Worm (Caenorhabditis elegans) whole organism, late embryonic: ENCODE data around the gene F17E9.5.

ENCODE experiments used
- C08G9.2 ChIP-seq: sonication (generic microtip); optimal IDR thresholded peaks from 2 replicates; lab custom pipeline; 2016; ENCODE audit warnings: mild to moderate bottlenecking, missing genetic modification characterization, moderate library complexity, missing compliant biosample characterization
- C38D4.7 ChIP-seq: fragments of 200-800 bp; sonication (Bioruptor generic); optimal IDR thresholded peaks from 2 replicates; lab custom pipeline; 2018; ENCODE audit warnings: mild to moderate bottlenecking, missing genetic modification characterization, moderate library complexity, missing compliant biosample characterization
- F13H6.1 ChIP-seq: sonication (generic microtip); optimal IDR thresholded peaks from 2 replicates; lab custom pipeline; 2016; ENCODE audit warnings: missing genetic modification characterization, missing compliant biosample characterization
- K09A11.1 ChIP-seq: sonication (generic microtip); optimal IDR thresholded peaks from 2 replicates; lab custom pipeline; 2017; ENCODE audit warnings: antibody characterized with exemption, mild to moderate bottlenecking, missing genetic modification characterization, missing compliant biosample characterization; ENCODE audit not compliant: insufficient read depth
- T23F11.4 ChIP-seq: fragments of 200-800 bp; sonication (Bioruptor generic); optimal IDR thresholded peaks from 2 replicates; lab custom pipeline; 2018; ENCODE audit warnings: mild to moderate bottlenecking, missing genetic modification characterization, missing compliant biosample characterization
- ahr-1 ChIP-seq: sonication (generic microtip); optimal IDR thresholded peaks from 2 replicates; lab custom pipeline; 2016; ENCODE audit warnings: missing genetic modification characterization, missing compliant biosample characterization
- ceh-18 ChIP-seq: sonication (generic microtip); optimal IDR thresholded peaks from 2 replicates; lab custom pipeline; 2016; ENCODE audit warnings: missing genetic modification characterization, missing compliant biosample characterization
- ceh-2 ChIP-seq: sonication (generic microtip); optimal IDR thresholded peaks from 2 replicates; lab custom pipeline; 2016; ENCODE audit warnings: missing genotype, missing genetic modification characterization, missing compliant biosample characterization
- ceh-31 ChIP-seq: sonication (generic microtip); optimal IDR thresholded peaks from 2 replicates; lab custom pipeline; 2016; ENCODE audit warnings: missing genetic modification characterization, missing compliant biosample characterization
- ceh-45 ChIP-seq: fragments of 200-800 bp; sonication (Bioruptor generic); IDR thresholded peaks from 2 replicates; pipeline ENCODE4 v1.3.6; 2022; ENCODE audit warnings: missing genetic modification reagents, missing genetic modification characterization, missing compliant biosample characterization
- ceh-9 ChIP-seq: sonication (generic microtip); optimal IDR thresholded peaks from 2 replicates; lab custom pipeline; 2016; ENCODE audit warnings: mild to moderate bottlenecking, missing genetic modification characterization, inconsistent platforms, missing compliant biosample characterization
- che-1 ChIP-seq: sonication (generic microtip); optimal IDR thresholded peaks from 2 replicates; lab custom pipeline; 2016; ENCODE audit warnings: mild to moderate bottlenecking, missing genetic modification characterization, missing compliant biosample characterization
- dmd-4 ChIP-seq: sonication (generic microtip); optimal IDR thresholded peaks from 2 replicates; lab custom pipeline; 2016; ENCODE audit warnings: borderline replicate concordance, missing genetic modification characterization, missing compliant biosample characterization
- elt-2 ChIP-seq: sonication (generic microtip); optimal IDR thresholded peaks from 2 replicates; lab custom pipeline; 2016; ENCODE audit warnings: missing genetic modification reagents, missing genetic modification characterization, missing compliant biosample characterization
- fkh-10 ChIP-seq: fragments of 150-350 bp; optimal IDR thresholded peaks from 2 replicates; lab custom pipeline; 2014; ENCODE audit warnings: missing biosample characterization, missing genetic modification reagents, missing genetic modification characterization
- fkh-6 ChIP-seq: sonication (generic microtip); optimal IDR thresholded peaks from 2 replicates; lab custom pipeline; 2016; ENCODE audit warnings: missing genetic modification characterization, missing compliant biosample characterization
- gmeb-2 ChIP-seq: sonication (generic microtip); optimal IDR thresholded peaks from 2 replicates; lab custom pipeline; 2016; ENCODE audit warnings: missing genetic modification characterization, inconsistent platforms, missing compliant biosample characterization
- hlh-15 ChIP-seq: sonication (generic microtip); optimal IDR thresholded peaks from 2 replicates; lab custom pipeline; 2016; ENCODE audit warnings: missing genetic modification characterization, missing compliant biosample characterization
- hlh-6 ChIP-seq: sonication (generic microtip); optimal IDR thresholded peaks from 2 replicates; lab custom pipeline; 2016; ENCODE audit warnings: missing genotype, missing genetic modification characterization, missing compliant biosample characterization
- lim-6 ChIP-seq: sonication (generic microtip); optimal IDR thresholded peaks from 2 replicates; lab custom pipeline; 2016; ENCODE audit warnings: missing genetic modification characterization, missing compliant biosample characterization
- odd-2 ChIP-seq: sonication (generic microtip); optimal IDR thresholded peaks from 2 replicates; lab custom pipeline; 2017; ENCODE audit warnings: antibody characterized with exemption, mild to moderate bottlenecking, missing genetic modification characterization, missing compliant biosample characterization
- pag-3 ChIP-seq: sonication (generic microtip); optimal IDR thresholded peaks from 2 replicates; lab custom pipeline; 2016; ENCODE audit warnings: missing compliant biosample characterization, missing genetic modification characterization, borderline replicate concordance
- pat-9 ChIP-seq: fragments of 200-800 bp; sonication (Bioruptor generic); optimal IDR thresholded peaks from 2 replicates; lab custom pipeline; 2018; ENCODE audit warnings: mild to moderate bottlenecking, missing genetic modification characterization, moderate library complexity, missing compliant biosample characterization
- pha-2 ChIP-seq: sonication (generic microtip); optimal IDR thresholded peaks from 2 replicates; lab custom pipeline; 2017; ENCODE audit warnings: mild to moderate bottlenecking, missing genetic modification characterization, missing compliant biosample characterization
- pha-4 ChIP-seq: fragments of 150-350 bp; optimal IDR thresholded peaks from 2 replicates; lab custom pipeline; 2018; ENCODE audit warnings: missing biosample characterization, missing genetic modification reagents, missing genetic modification characterization
- pros-1 ChIP-seq: fragments of 150-350 bp; optimal IDR thresholded peaks from 2 replicates; lab custom pipeline; 2014; ENCODE audit warnings: missing biosample characterization, missing genetic modification reagents, missing genetic modification characterization
- sox-2 ChIP-seq: fragments of 200-800 bp; sonication (Bioruptor generic); IDR thresholded peaks from 2 replicates; pipeline ENCODE4 v1.3.6; 2022; ENCODE audit warnings: missing genetic modification reagents, missing genetic modification characterization, missing compliant biosample characterization
- syd-9 ChIP-seq: sonication (generic microtip); optimal IDR thresholded peaks from 2 replicates; lab custom pipeline; 2016; ENCODE audit warnings: mild to moderate bottlenecking, missing genetic modification characterization, moderate library complexity, missing compliant biosample characterization
- tbx-7 ChIP-seq: sonication (generic microtip); optimal IDR thresholded peaks from 2 replicates; lab custom pipeline; 2016; ENCODE audit warnings: missing genotype, missing genetic modification characterization, missing compliant biosample characterization
- unc-86 ChIP-seq: sonication (generic microtip); optimal IDR thresholded peaks from 2 replicates; lab custom pipeline; 2016; ENCODE audit warnings: missing genetic modification characterization, missing compliant biosample characterization
- ztf-16 ChIP-seq: sonication (generic microtip); optimal IDR thresholded peaks from 2 replicates; lab custom pipeline; 2017; ENCODE audit warnings: missing genetic modification characterization, missing compliant biosample characterization

Gene F17E9.5

DNA sequence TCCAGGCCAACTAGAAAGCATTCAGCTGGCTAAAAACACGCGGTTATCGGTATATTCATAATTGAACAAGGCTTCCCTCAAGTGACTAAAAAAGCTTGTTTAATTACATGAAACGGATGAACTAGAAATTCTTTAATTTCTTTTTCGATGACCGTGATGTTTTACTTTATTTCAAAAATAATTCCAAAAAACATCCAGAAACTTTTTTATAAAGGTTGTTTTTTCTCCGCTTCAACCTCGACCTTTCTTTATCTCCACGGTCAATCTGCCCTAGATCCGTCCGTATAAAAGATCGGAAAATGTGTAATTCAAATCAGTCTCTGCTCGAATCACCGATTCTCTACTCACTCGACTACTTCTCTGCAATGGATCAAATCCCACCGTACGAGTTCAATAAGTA, at the start of gene F17E9.5:
Gene F17E9.5, plus strand, starts transcription at position 301 of the 400 bp plus-strand sequence.
- TF ChIP-seq pha-2, result no peak

DNA sequence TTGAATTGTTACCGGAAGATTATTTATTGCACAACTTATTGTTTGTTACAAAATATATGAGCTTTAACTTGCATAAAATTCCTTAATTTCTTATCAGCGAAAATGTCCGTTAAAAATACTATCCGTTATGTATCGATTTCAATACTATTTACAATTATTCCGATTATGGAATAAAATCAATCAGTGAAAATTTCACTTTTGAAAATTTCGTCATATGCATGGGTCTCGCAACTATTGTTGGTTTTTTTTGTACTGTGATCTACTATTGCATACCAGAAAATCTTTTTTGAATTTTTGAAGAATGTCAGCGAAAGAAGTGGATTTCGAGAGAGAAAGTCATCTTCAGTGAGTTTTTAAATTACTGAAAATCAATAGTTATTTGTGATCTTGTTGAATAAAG, 48.4 kb upstream of the F17E9.5 start, which contains the start of gene nprl-3:
Gene nprl-3, plus strand, starts transcription at position 301 of the 400 bp plus-strand sequence.
- TF ChIP-seq odd-2, result no peak
- TF ChIP-seq F13H6.1 (tag; lab: Kevin White, UChicago), result no peak
- TF ChIP-seq K09A11.1 (tag; lab: Kevin White, UChicago), result no peak
- no peak for TF ChIP-seq ztf-16 (tag; lab: Kevin White, UChicago)
- TF ChIP-seq pat-9, result no peak
- no peak for TF ChIP-seq ceh-45 (GFP tag; lab: Robert Waterston, UW)
- TF ChIP-seq T23F11.4 (GFP tag; lab: Kevin White, UChicago), result no peak
- no peak for TF ChIP-seq hlh-6 (tag; lab: Kevin White, UChicago)
- no peak for TF ChIP-seq gmeb-2 (tag; lab: Kevin White, UChicago)

ce11 chrIV:8299636-8300035, 46.0 kb upstream of the F17E9.5 start, which contains the start of gene F35H10.6:
Gene F35H10.6 (plus strand): TSS chrIV:8299936.
- no peak for TF ChIP-seq C08G9.2
- no peak for TF ChIP-seq ceh-9 (tag; lab: Kevin White, UChicago)
- no peak for TF ChIP-seq pros-1
- TF ChIP-seq ceh-45 (GFP tag; lab: Robert Waterston, UW), result no peak

ce11 chrIV:8300468-8300867, 45.1 kb upstream of the F17E9.5 start, which contains the start of gene F35H10.5:
Gene F35H10.5 (plus strand): TSS chrIV:8300768.
- TF ChIP-seq pha-4 (tag; lab: Kevin White, UChicago), result no peak
- TF ChIP-seq C38D4.7 (GFP tag; lab: Kevin White, UChicago), result no peak
- no peak for TF ChIP-seq dmd-4
- no peak for TF ChIP-seq unc-86 (tag; lab: Kevin White, UChicago)
- TF ChIP-seq syd-9, result no peak
- TF ChIP-seq ceh-2 (tag; lab: Kevin White, UChicago), result no peak
- no peak for TF ChIP-seq elt-2 (tag; lab: Kevin White, UChicago)
- TF ChIP-seq hlh-15, result no peak
- TF ChIP-seq C08G9.2, result no peak
- TF ChIP-seq lim-6 (tag; lab: Kevin White, UChicago), result no peak
- no peak for TF ChIP-seq ahr-1

ce11 chrIV:8301925-8302324, 43.7 kb upstream of the F17E9.5 start:
- TF ChIP-seq che-1 (tag; lab: Kevin White, UChicago), result no peak
- no peak for TF ChIP-seq fkh-6 (tag; lab: Kevin White, UChicago)
- no peak for TF ChIP-seq pha-2
- no peak for TF ChIP-seq ceh-18 (tag; lab: Kevin White, UChicago)
- no peak for TF ChIP-seq ahr-1
- TF ChIP-seq fkh-10, result no peak
- TF ChIP-seq, all 69 proteins: peak for 0

DNA sequence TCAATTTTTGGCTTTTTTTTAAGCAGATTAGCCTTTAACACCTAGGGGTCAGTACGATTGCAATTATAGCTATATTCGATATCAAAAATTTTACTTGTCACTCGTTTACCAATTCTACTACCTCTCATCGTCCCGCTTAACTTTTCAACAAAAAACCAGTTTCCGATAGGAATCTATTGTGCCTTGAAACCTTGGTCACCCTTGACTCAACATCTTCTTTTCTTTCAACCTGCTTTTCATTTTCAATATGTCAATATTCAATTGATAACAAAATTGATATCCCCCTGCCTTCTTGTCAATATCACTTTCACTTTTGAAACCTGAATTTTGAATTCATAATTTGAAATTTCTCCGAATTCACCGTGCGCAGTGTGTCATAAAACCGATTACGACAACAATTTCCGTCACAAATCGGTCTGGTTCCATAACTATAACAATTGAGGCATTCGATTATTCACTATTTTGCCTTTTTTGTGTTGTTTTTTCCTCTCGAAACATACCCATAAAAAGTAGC, 42.9 kb upstream of the F17E9.5 start:
- TF ChIP-seq T23F11.4 (GFP tag; lab: Kevin White, UChicago) (no peak), syd-9 (no peak), ceh-45 (GFP tag; lab: Robert Waterston, UW) (no peak), hlh-15 (no peak), pag-3 (tag; lab: Kevin White, UChicago) (no peak), tbx-7 (no peak), ahr-1 (no peak), ceh-31 (no peak), sox-2 (GFP tag; lab: Robert Waterston, UW) (no peak)
